1 fruit fly cellular context compared by ENCODE assay signal in the genomic region with DNA sequence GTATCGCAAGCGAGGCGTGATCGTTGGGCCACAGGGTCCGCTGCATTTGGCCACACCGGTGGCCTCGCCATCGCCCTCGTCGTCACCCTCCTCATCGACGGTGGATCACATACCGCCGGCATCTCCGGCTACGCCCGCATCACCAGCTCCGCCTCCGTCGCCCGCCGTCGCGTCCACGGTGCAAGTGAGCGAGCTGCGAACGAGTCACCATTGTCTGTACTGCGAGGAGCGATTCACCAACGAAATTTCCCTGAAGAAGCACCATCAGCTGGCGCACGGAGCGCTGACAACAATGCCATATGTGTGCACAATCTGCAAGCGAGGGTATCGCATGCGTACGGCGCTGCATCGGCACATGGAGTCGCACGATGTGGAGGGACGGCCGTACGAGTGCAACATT.
TF ChIP-seq lines count a peak whose summit lies in the region.

No protein-coding gene starts in this region.

TF ChIP-seq in whole organism, embryonic, 481 proteins besides CTCF, POLR2A, EP300 and RAD21 (continued from another document):
- no peak for TF ChIP-seq Eip74EF (GFP tag; optimal IDR thresholded peaks at IDR 0.05; lab: Kevin White, UChicago)
- no peak for TF ChIP-seq sens-2 (GFP tag; IDR thresholded peaks at IDR 0.05; lab: Robert Waterston, UW)
- TF ChIP-seq dati (GFP tag; IDR thresholded peaks at IDR 0.05; lab: Robert Waterston, UW), result no peak
- no peak for TF ChIP-seq Tbp (GFP tag; optimal IDR thresholded peaks at IDR 0.05; lab: Kevin White, UChicago)
- TF ChIP-seq seq (GFP tag; IDR thresholded peaks at IDR 0.05; lab: Robert Waterston, UW), result 0 out of 2 replicates have a peak, but pooled peaks have one; percentile 10
- TF ChIP-seq crol (GFP tag; IDR thresholded peaks at IDR 0.05; lab: Robert Waterston, UW), result no peak
- TF ChIP-seq lov (optimal IDR thresholded peaks at IDR 0.05; lab: Kevin White, UChicago), result no peak
- TF ChIP-seq lov (GFP tag; IDR thresholded peaks at IDR 0.05; lab: Robert Waterston, UW), result no peak
- no peak for TF ChIP-seq Gug (GFP tag; IDR thresholded peaks at IDR 0.05; lab: Robert Waterston, UW)
- no peak for TF ChIP-seq Opbp (GFP tag; IDR thresholded peaks at IDR 0.05; lab: Robert Waterston, UW; ENCODE audit: partially characterized antibody)
- TF ChIP-seq NK7.1 (GFP tag; optimal IDR thresholded peaks at IDR 0.05; lab: Kevin White, UChicago), result no peak
- TF ChIP-seq CG6683 (GFP tag; optimal IDR thresholded peaks at IDR 0.05; lab: Kevin White, UChicago), result no peak
- no peak for TF ChIP-seq Side (GFP tag; optimal IDR thresholded peaks at IDR 0.05; lab: Kevin White, UChicago)
- no peak for TF ChIP-seq tx (GFP tag; optimal IDR thresholded peaks at IDR 0.05; lab: Kevin White, UChicago)
- TF ChIP-seq HLH3B (GFP tag; IDR thresholded peaks at IDR 0.05; lab: Robert Waterston, UW), result 0 out of 2 replicates have a peak, but pooled peaks have one; percentile 4
- no peak for TF ChIP-seq CG12236 (GFP tag; optimal IDR thresholded peaks at IDR 0.05; lab: Kevin White, UChicago)
- no peak for TF ChIP-seq CG17802 (tag; optimal IDR thresholded peaks at IDR 0.05; lab: Kevin White, UChicago)
- no peak for TF ChIP-seq CG8944 (GFP tag; optimal IDR thresholded peaks at IDR 0.05; lab: Kevin White, UChicago)
- no peak for TF ChIP-seq Sry-β (GFP tag; optimal IDR thresholded peaks at IDR 0.05; lab: Kevin White, UChicago)
- TF ChIP-seq Med (GFP tag; lab: Kevin White, UChicago), result peak; percentile 53
- peak; percentile 4 for TF ChIP-seq CG1832 (GFP tag; optimal IDR thresholded peaks at IDR 0.05; lab: Kevin White, UChicago)
